Fruit fly (Drosophila melanogaster) whole organism: ENCODE measurements around the gene CG46462.

Experiments
- CG8478 ChIP-seq: fragments of >200 bp; optimal IDR thresholded peaks from 2 replicates; lab custom pipeline; 2018; ENCODE audit warnings: inconsistent platforms
- Dll ChIP-seq: fragments of >200 bp; optimal IDR thresholded peaks from 2 replicates; lab custom pipeline; 2017
- EcR ChIP-seq, 2 experiments: fragments of >200 bp; optimal IDR thresholded peaks; 2 replicates each; lab custom pipeline; 2017; ENCODE audit warnings: missing biosample characterization in 2 of 2, missing genetic modification characterization in 2 of 2, missing genetic modification reagents in 2 of 2
- pan ChIP-seq: fragments of >200 bp; optimal IDR thresholded peaks from 2 replicates; lab custom pipeline; 2017
- psq ChIP-seq: fragments of >200 bp; optimal IDR thresholded peaks from 2 replicates; lab custom pipeline; 2017
- usp ChIP-seq: fragments of >200 bp; optimal IDR thresholded peaks from 2 replicates; lab custom pipeline; 2017; ENCODE audit warnings: missing biosample characterization, missing genetic modification characterization, mixed read lengths

dm6 chr3L:19928435-19929011, 3.0 kb upstream of the CG46462 start, which contains the start of the genes CG8004 and RhoGDI:
- TF ChIP-seq psq (lab: Kevin White, UChicago), result no peak
- no peak for TF ChIP-seq usp
- TF ChIP-seq Dll (lab: Kevin White, UChicago), result no peak
- TF ChIP-seq pan (lab: Kevin White, UChicago), result no peak
- TF ChIP-seq EcR (GFP tag; optimal IDR thresholded peaks at IDR 0.05; lab: Kevin White, UChicago), result no peak
- TF ChIP-seq CG8478 (lab: Kevin White, UChicago), result no peak
